Worm (Caenorhabditis elegans): ENCODE measurements around the gene prcc-1.

Gene prcc-1

DNA sequence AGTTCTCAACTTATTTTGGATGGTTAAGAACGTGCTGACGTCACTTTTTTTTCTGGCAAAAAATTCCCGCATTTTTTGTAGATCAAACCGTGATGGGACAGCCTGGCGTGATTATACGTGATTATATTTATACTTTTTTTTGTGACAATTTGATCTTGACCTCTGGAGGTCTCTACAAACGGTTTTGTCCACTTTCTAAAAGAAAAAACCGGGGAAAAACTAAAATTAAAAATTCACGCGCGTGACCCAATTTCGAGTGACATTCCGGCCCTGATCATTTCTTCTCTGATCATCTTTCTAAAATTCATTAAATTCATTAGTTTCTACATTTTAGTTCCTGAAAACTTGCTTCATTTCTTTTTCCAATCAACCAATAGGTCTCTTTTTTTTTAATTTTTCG, 11.3 kb upstream of the prcc-1 start, which contains the start of gene rde-11:
TSS of gene rde-11 (plus strand) at position 301 of the 400 bp plus-strand sequence.
- no peak for TF ChIP-seq rnt-1 (tag; optimal IDR thresholded peaks at IDR 0.05)
- TF ChIP-seq nhr-76 (tag; optimal IDR thresholded peaks at IDR 0.05) = no peak
- TF ChIP-seq zip-4 (GFP tag; optimal IDR thresholded peaks at IDR 0.05) = no peak
- TF ChIP-seq ces-1 (GFP tag; optimal IDR thresholded peaks at IDR 0.05) = no peak
- TF ChIP-seq egl-27 (tag; optimal IDR thresholded peaks at IDR 0.05) = no peak
- TF ChIP-seq aly-2 (tag; optimal IDR thresholded peaks at IDR 0.05) = no peak
- TF ChIP-seq zag-1 (tag; optimal IDR thresholded peaks at IDR 0.05) = no peak
- no peak for TF ChIP-seq mef-2 (tag; optimal IDR thresholded peaks at IDR 0.05)
- no peak for TF ChIP-seq C34B4.2 (tag; optimal IDR thresholded peaks at IDR 0.05)
- TF ChIP-seq C04F5.9 (tag; optimal IDR thresholded peaks at IDR 0.05) = no peak
- TF ChIP-seq pax-3 (tag; optimal IDR thresholded peaks at IDR 0.05) = no peak
- TF ChIP-seq unc-130 (tag; optimal IDR thresholded peaks at IDR 0.05) = no peak

DNA sequence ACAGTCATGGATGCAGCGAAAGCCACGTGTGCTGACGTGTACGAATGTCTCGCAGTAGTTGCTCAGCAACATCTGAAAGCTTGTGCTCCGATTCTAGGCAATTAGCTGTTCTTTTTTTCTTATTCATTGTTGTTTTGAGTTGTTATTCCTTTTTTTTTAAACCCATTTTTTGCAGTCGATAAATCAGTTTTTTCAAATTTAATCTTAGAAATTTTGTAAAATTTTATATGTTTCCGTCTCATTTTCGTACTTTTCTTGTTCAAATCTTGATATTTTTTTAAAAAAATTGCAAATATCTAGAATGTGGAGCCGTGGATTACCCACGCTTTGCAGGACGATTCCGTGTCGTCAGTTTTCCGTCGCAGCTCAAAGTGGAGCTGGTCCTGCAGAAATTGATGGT, 6.8 kb upstream of the prcc-1 start, which contains the start of gene fask-1:
TSS of gene fask-1 (plus strand) at position 301 of the 400 bp plus-strand sequence.
- no peak for TF ChIP-seq pag-3 (tag; optimal IDR thresholded peaks at IDR 0.05; ENCODE audit: borderline replicate concordance, insufficient read depth)
- no peak for TF ChIP-seq ama-1 (optimal IDR thresholded peaks at IDR 0.05)
- TF ChIP-seq ztf-11 (tag; optimal IDR thresholded peaks at IDR 0.05) = no peak
- TF ChIP-seq snu-23 (GFP tag; optimal IDR thresholded peaks at IDR 0.05) = no peak
- TF ChIP-seq efl-1 (optimal IDR thresholded peaks at IDR 0.05) = no peak
- TF ChIP-seq efl-1 (GFP tag; optimal IDR thresholded peaks at IDR 0.05 in 1 of 2) = no peak
- no peak for TF ChIP-seq zag-1 (tag; optimal IDR thresholded peaks at IDR 0.05)
- no peak for TF ChIP-seq ceh-63 (GFP tag; optimal IDR thresholded peaks at IDR 0.05)
- TF ChIP-seq nhr-76 (tag; optimal IDR thresholded peaks at IDR 0.05) = no peak
- no peak for TF ChIP-seq unc-130 (tag; optimal IDR thresholded peaks at IDR 0.05)
- no peak for TF ChIP-seq zip-4 (GFP tag; optimal IDR thresholded peaks at IDR 0.05)
- TF ChIP-seq egl-13 (tag; optimal IDR thresholded peaks at IDR 0.05) = no peak
- no peak for TF ChIP-seq ceh-82 (tag; optimal IDR thresholded peaks at IDR 0.05)
- no peak for TF ChIP-seq C16A3.4 (tag; optimal IDR thresholded peaks at IDR 0.05)
- TF ChIP-seq unc-62 (GFP tag; optimal IDR thresholded peaks at IDR 0.05) = no peak
- TF ChIP-seq hpl-2 (GFP tag; optimal IDR thresholded peaks at IDR 0.05) = no peak
- TF ChIP-seq nhr-19 (GFP tag; conservative IDR thresholded peaks at IDR 0.05) = no peak
- TF ChIP-seq nhr-11 (tag; optimal IDR thresholded peaks at IDR 0.05) = no peak

DNA sequence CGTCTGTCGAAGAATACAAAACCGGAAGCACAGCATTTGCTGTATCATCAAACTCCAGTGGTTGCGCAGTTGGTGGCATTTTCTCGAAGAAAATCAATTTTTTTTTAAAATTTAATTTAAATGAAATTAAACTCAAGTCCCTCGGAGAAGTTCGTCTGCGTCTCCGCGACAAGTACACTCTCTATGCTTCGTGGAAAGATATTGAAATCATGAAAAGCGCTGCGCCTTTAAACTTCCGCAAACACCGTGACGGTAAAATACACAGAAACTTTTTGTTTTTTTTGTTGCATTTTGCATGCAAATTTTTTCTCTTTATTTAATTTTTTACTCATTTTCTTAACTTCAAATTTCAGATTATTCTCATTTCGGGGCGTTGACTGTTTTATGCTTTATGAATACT, 5.1 kb upstream of the prcc-1 start, which contains the start of the genes dli-1, tin-9.2 and exos-4.1:
TSS of gene dli-1 (minus strand) at position 141 of the 400 bp plus-strand sequence.
TSS of gene tin-9.2 (plus strand) at position 344 of the 400 bp plus-strand sequence.
TSS of gene exos-4.1 (plus strand) at position 348 of the 400 bp plus-strand sequence.
- TF ChIP-seq F16B12.6 (tag; optimal IDR thresholded peaks at IDR 0.05) = peak; percentile 94
- peak; percentile 86 for TF ChIP-seq skn-1 (tag; optimal IDR thresholded peaks at IDR 0.05)
- TF ChIP-seq dsc-1 (tag; optimal IDR thresholded peaks at IDR 0.05) = peak; percentile 74
- TF ChIP-seq mef-2 (tag; optimal IDR thresholded peaks at IDR 0.05) = no peak
- no peak for TF ChIP-seq vab-15 (tag; optimal IDR thresholded peaks at IDR 0.05)
- TF ChIP-seq mab-9 (GFP tag; IDR thresholded peaks at IDR 0.05) = peak; percentile 10; the same call in 1 of the 2 replicates
- TF ChIP-seq lir-3 (tag; optimal IDR thresholded peaks at IDR 0.05; ENCODE audit: poor library complexity) = peak; percentile 46
- TF ChIP-seq fos-1 (tag; optimal IDR thresholded peaks at IDR 0.05) = peak; percentile 33
- peak; percentile 73 for TF ChIP-seq nhr-20 (tag; optimal IDR thresholded peaks at IDR 0.05)
- no peak for TF ChIP-seq ztf-11 (tag; optimal IDR thresholded peaks at IDR 0.05)
- peak; percentile 80 to 82 for TF ChIP-seq lin-35 (GFP tag; optimal IDR thresholded peaks at IDR 0.05)
- TF ChIP-seq egl-13 (tag; optimal IDR thresholded peaks at IDR 0.05) = peak; percentile 49
- peak; percentile 62 for TF ChIP-seq blmp-1 (tag; optimal IDR thresholded peaks at IDR 0.05)
- TF ChIP-seq Y116A8C.19 (tag; optimal IDR thresholded peaks at IDR 0.05; ENCODE audit: borderline replicate concordance) = no peak
- TF ChIP-seq ceh-82 (tag; optimal IDR thresholded peaks at IDR 0.05) = peak; percentile 41 to 62 (median 62)
- peak; percentile 50 for TF ChIP-seq C04F5.9 (tag; optimal IDR thresholded peaks at IDR 0.05)
- TF ChIP-seq ets-5 (GFP tag; IDR thresholded peaks at IDR 0.05) = no peak
- peak; percentile 86 for TF ChIP-seq snu-23 (GFP tag; optimal IDR thresholded peaks at IDR 0.05)
- TF ChIP-seq ceh-88 (GFP tag; IDR thresholded peaks at IDR 0.05) = no peak
- TF ChIP-seq ama-1 (optimal IDR thresholded peaks at IDR 0.05) = peak; percentile 16
- no peak for TF ChIP-seq pax-3 (tag; optimal IDR thresholded peaks at IDR 0.05)
- TF ChIP-seq tbx-2 (tag; optimal IDR thresholded peaks at IDR 0.05) = peak; percentile 81
- no peak for TF ChIP-seq unc-30 (tag; optimal IDR thresholded peaks at IDR 0.05)
- TF ChIP-seq mdl-1 (tag; optimal IDR thresholded peaks at IDR 0.05) = peak in 1 of 2 experiments; percentile 49
- TF ChIP-seq elt-3 (tag; optimal IDR thresholded peaks at IDR 0.05) = peak in 1 of 6 experiments; percentile 39
- TF ChIP-seq rnt-1 (tag; optimal IDR thresholded peaks at IDR 0.05) = peak; percentile 69
- TF ChIP-seq isw-1 (GFP tag; IDR thresholded peaks at IDR 0.05) = peak; percentile 79
- TF ChIP-seq hpl-2 (GFP tag; optimal IDR thresholded peaks at IDR 0.05) = no peak
- peak; percentile 74 for TF ChIP-seq swsn-7 (tag; optimal IDR thresholded peaks at IDR 0.05)
- TF ChIP-seq mep-1 (tag; optimal IDR thresholded peaks at IDR 0.05) = peak; percentile 95
- no peak for TF ChIP-seq unc-130 (tag; optimal IDR thresholded peaks at IDR 0.05)
- TF ChIP-seq jun-1 (tag; optimal IDR thresholded peaks at IDR 0.05) = peak; percentile 14
- TF ChIP-seq unc-98 (GFP tag; IDR thresholded peaks at IDR 0.05) = no peak
